Worm (Caenorhabditis elegans) whole organism, young adult: ENCODE data around the gene C25D7.15.

Source experiments
- B0261.1 ChIP-seq: sonication (generic microtip); optimal IDR thresholded peaks from 2 replicates; lab custom pipeline; 2016; ENCODE audit warnings: mild to moderate bottlenecking, missing genetic modification characterization, moderate library complexity, missing compliant biosample characterization
- B0336.3 ChIP-seq: fragments of 200-800 bp; sonication (Bioruptor generic); IDR thresholded peaks from 2 replicates; pipeline ENCODE4 v1.3.6; 2022; ENCODE audit warnings: missing genetic modification characterization, missing compliant biosample characterization
- D2030.7 ChIP-seq: fragments of 200-800 bp; sonication (Bioruptor generic); IDR thresholded peaks from 2 replicates; pipeline ENCODE4 v1.3.6; 2022; ENCODE audit warnings: missing genetic modification reagents, missing genetic modification characterization, missing compliant biosample characterization
- F22D6.2 ChIP-seq: sonication (generic microtip); optimal IDR thresholded peaks from 2 replicates; lab custom pipeline; 2016; ENCODE audit warnings: mild to moderate bottlenecking, missing genetic modification characterization, missing compliant biosample characterization
- F57A8.1 ChIP-seq: fragments of 200-800 bp; sonication (Bioruptor generic); optimal IDR thresholded peaks from 2 replicates; lab custom pipeline; 2018; ENCODE audit warnings: mild to moderate bottlenecking, missing genetic modification characterization, moderate library complexity, missing compliant biosample characterization
- ZK185.1 ChIP-seq: sonication (generic microtip); optimal IDR thresholded peaks from 2 replicates; lab custom pipeline; 2016; ENCODE audit warnings: mild to moderate bottlenecking, missing genetic modification characterization, missing compliant biosample characterization; ENCODE audit not compliant: poor library complexity, severe bottlenecking
- attf-3 ChIP-seq: fragments of 200-800 bp; sonication (Bioruptor generic); conservative IDR thresholded peaks from 2 replicates; pipeline ENCODE4 v1.3.6; 2022; ENCODE audit warnings: missing genetic modification reagents, missing genetic modification characterization, missing compliant biosample characterization
- ceh-40 ChIP-seq: fragments of 200-800 bp; sonication (Bioruptor generic); IDR thresholded peaks from 2 replicates; pipeline ENCODE4 v1.3.6; 2022; ENCODE audit warnings: missing genetic modification characterization, missing compliant biosample characterization
- die-1 ChIP-seq: sonication (generic microtip); optimal IDR thresholded peaks from 2 replicates; lab custom pipeline; 2016; ENCODE audit warnings: missing genotype, mild to moderate bottlenecking, missing genetic modification characterization, missing compliant biosample characterization
- dpl-1 ChIP-seq: fragments of 150-350 bp; optimal IDR thresholded peaks from 2 replicates; lab custom pipeline; 2014; ENCODE audit warnings: missing biosample characterization, missing genetic modification reagents, missing genetic modification characterization
- efl-1 ChIP-seq: fragments of 150-350 bp; optimal IDR thresholded peaks from 2 replicates; lab custom pipeline; 2014; ENCODE audit warnings: missing biosample characterization, missing genetic modification reagents, missing genetic modification characterization
- egl-18 ChIP-seq: fragments of 200-800 bp; sonication (Bioruptor generic); IDR thresholded peaks from 2 replicates; pipeline ENCODE4 v1.3.6; 2022; ENCODE audit warnings: missing genetic modification reagents, missing genetic modification characterization, missing compliant biosample characterization
- hlh-26 ChIP-seq: fragments of 200-800 bp; sonication (Bioruptor generic); conservative IDR thresholded peaks from 2 replicates; pipeline ENCODE4 v1.3.6; 2022; ENCODE audit warnings: missing genetic modification reagents, missing genetic modification characterization, missing compliant biosample characterization
- hmg-1.2 ChIP-seq: fragments of 200-800 bp; sonication (Bioruptor generic); IDR thresholded peaks from 2 replicates; pipeline ENCODE4 v1.3.6; 2022; ENCODE audit warnings: missing genetic modification reagents, missing genetic modification characterization, missing compliant biosample characterization
- hmg-20 ChIP-seq: fragments of 200-800 bp; sonication (Bioruptor generic); IDR thresholded peaks from 2 replicates; pipeline ENCODE4 v1.3.6; 2022; ENCODE audit warnings: missing genetic modification reagents, missing genetic modification characterization, missing compliant biosample characterization
- lin-26 ChIP-seq: fragments of 200-800 bp; sonication (Bioruptor generic); IDR thresholded peaks from 2 replicates; pipeline ENCODE4 v1.3.6; 2022; ENCODE audit warnings: missing genetic modification reagents, missing genetic modification characterization, missing compliant biosample characterization
- lsy-27 ChIP-seq: sonication (generic microtip); optimal IDR thresholded peaks from 2 replicates; lab custom pipeline; 2017; ENCODE audit warnings: missing genetic modification characterization, mild to moderate bottlenecking, missing compliant biosample characterization, antibody characterized with exemption, missing genotype, borderline replicate concordance; ENCODE audit not compliant: insufficient read depth
- madf-10 ChIP-seq: sonication (generic microtip); optimal IDR thresholded peaks from 2 replicates; lab custom pipeline; 2016; ENCODE audit warnings: mild to moderate bottlenecking, missing genetic modification characterization, missing compliant biosample characterization
- madf-3 ChIP-seq: fragments of 200-800 bp; sonication (Bioruptor generic); IDR thresholded peaks from 2 replicates; pipeline ENCODE4 v1.3.6; 2022; ENCODE audit warnings: missing genetic modification reagents, missing genetic modification characterization, missing compliant biosample characterization
- nfya-1 ChIP-seq: sonication (generic microtip); optimal IDR thresholded peaks from 2 replicates; lab custom pipeline; 2017; ENCODE audit warnings: antibody characterized with exemption, missing compliant biosample characterization, missing genetic modification characterization, borderline replicate concordance; ENCODE audit not compliant: insufficient read depth
- nfyb-1 ChIP-seq: fragments of 200-800 bp; sonication (Bioruptor generic); IDR thresholded peaks from 2 replicates; pipeline ENCODE4 v1.3.6; 2022; ENCODE audit warnings: missing genetic modification reagents, missing genetic modification characterization, missing compliant biosample characterization
- nhr-90 ChIP-seq: sonication (generic microtip); optimal IDR thresholded peaks from 2 replicates; lab custom pipeline; 2016; ENCODE audit warnings: missing genotype, mild to moderate bottlenecking, missing genetic modification characterization, missing compliant biosample characterization
- rpc-1 ChIP-seq, 2 experiments: fragments of 150-350 bp in 1 of 2; sonication (generic microtip) in 1 of 2; optimal IDR thresholded peaks; 2 replicates each; lab custom pipeline; 2014 to 2018; ENCODE audit warnings: missing biosample characterization in 1 of 2, missing genetic modification characterization in 1 of 2, missing genetic modification reagents in 1 of 2, missing genotype in 1 of 2
- sea-2 ChIP-seq: fragments of 200-800 bp; sonication (Bioruptor generic); IDR thresholded peaks from 2 replicates; pipeline ENCODE4 v1.3.6; 2022; ENCODE audit warnings: missing genetic modification characterization, missing compliant biosample characterization
- tbp1 ChIP-seq: fragments of 200-800 bp; sonication (Bioruptor generic); optimal IDR thresholded peaks from 2 replicates; lab custom pipeline; 2018; ENCODE audit warnings: mild to moderate bottlenecking, missing genetic modification characterization, missing compliant biosample characterization
- unc-130 ChIP-seq: sonication (generic microtip); optimal IDR thresholded peaks from 2 replicates; lab custom pipeline; 2016; ENCODE audit warnings: missing genetic modification reagents, missing genetic modification characterization, missing compliant biosample characterization
- ztf-25 ChIP-seq: fragments of 200-800 bp; sonication (Bioruptor generic); IDR thresholded peaks from 2 replicates; pipeline ENCODE4 v1.3.6; 2022; ENCODE audit warnings: missing genetic modification reagents, missing genetic modification characterization, missing compliant biosample characterization
- ztf-6 ChIP-seq: fragments of 200-800 bp; sonication (Bioruptor generic); IDR thresholded peaks from 2 replicates; pipeline ENCODE4 v1.3.6; 2022; ENCODE audit warnings: missing genetic modification reagents, missing genetic modification characterization, missing compliant biosample characterization

C25D7.15 gene

DNA sequence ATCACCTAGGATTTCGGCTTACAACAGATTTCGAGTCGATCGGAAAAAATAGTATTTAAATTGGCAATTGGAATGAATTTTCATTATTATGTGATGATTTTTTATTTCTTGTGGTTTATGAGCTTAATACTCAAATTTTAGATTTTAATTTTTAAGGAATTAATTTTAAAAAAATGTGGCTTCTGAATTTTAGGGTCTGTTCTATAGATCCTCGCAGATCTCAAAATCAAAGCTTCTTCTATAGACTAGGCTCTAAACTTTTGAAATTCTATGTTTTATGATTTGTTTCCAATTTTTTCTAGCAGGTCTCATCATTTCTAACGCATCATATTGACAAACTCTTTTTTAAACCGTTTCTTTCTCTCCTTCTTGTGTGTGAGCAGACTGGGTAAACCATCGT, 33.1 kb downstream of the C25D7.15 start, which contains the start of gene txt-12:
TSS of gene txt-12 (plus strand) at position 301 of the 400 bp plus-strand sequence.
- no peak for TF ChIP-seq B0336.3 (GFP tag; lab: Robert Waterston, UW)
- no peak for TF ChIP-seq ztf-6
- TF ChIP-seq egl-18 (GFP tag; lab: Robert Waterston, UW), result no peak

DNA sequence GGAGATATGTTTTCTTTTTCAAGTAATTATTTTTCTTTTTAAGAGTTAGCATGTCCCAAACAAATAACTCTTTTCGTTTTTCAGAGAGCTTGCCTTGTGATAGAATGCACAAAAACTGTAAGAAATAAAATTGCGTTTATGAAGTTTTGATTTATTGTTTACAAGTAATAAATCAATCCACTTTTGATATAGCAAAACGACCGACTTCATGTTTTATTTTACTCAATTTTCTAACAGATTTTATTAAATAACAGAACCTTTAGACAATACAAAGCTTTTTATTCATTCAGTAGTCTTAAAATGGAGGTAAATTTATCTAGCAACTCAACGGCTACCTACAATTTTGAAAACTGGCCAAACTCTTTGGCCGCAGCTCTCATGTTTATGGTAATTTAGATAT, 35.1 kb downstream of the C25D7.15 start, which contains the start of gene srx-78:
TSS of gene srx-78 (plus strand) at position 301 of the 400 bp plus-strand sequence.
- TF ChIP-seq lsy-27 (tag; lab: Kevin White, UChicago), result no peak
- TF ChIP-seq ceh-40 (GFP tag; lab: Robert Waterston, UW), result no peak

DNA sequence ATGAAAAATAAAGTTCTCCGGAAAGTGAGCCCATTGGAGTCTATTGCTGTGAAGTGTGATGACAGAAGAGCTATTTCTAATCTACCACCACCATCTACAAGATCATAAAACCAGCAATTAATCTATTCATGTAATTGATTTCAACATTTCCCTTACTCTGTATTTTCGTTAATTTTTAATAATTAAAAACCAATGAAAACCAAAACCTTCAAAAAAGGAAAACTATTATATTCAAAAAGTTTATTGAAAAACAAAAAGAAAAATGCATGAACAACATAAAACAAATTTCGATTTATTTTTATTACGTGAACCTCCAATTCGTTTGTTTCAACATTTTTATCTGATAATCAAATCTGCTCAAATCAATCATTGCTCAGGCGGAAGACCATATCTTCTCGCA, 39.8 kb downstream of the C25D7.15 start, which contains the start of gene C01G10.1:
TSS of gene C01G10.1 (plus strand) at position 301 of the 400 bp plus-strand sequence.
- TF ChIP-seq F57A8.1 (GFP tag; lab: Kevin White, UChicago) (no peak), ZK185.1 (tag; lab: Kevin White, UChicago) (no peak), rpc-1 (optimal IDR thresholded peaks at IDR 0.05; lab: Kevin White, UChicago) (no peak), rpc-1 (tag; optimal IDR thresholded peaks at IDR 0.05; lab: Kevin White, UChicago) (no peak), attf-3 (GFP tag; lab: Robert Waterston, UW) (no peak), sea-2 (no peak), die-1 (tag; lab: Kevin White, UChicago) (no peak), dpl-1 (GFP tag; lab: Kevin White, UChicago) (no peak), madf-10 (tag; lab: Kevin White, UChicago) (no peak), unc-130 (GFP tag; lab: Kevin White, UChicago) (no peak), madf-3 (no peak), lsy-27 (tag; lab: Kevin White, UChicago) (no peak), nfya-1 (no peak), F22D6.2 (no peak), efl-1 (GFP tag; lab: Kevin White, UChicago) (no peak), D2030.7 (GFP tag; lab: Robert Waterston, UW) (no peak), hmg-20 (GFP tag; lab: Robert Waterston, UW) (no peak)

DNA sequence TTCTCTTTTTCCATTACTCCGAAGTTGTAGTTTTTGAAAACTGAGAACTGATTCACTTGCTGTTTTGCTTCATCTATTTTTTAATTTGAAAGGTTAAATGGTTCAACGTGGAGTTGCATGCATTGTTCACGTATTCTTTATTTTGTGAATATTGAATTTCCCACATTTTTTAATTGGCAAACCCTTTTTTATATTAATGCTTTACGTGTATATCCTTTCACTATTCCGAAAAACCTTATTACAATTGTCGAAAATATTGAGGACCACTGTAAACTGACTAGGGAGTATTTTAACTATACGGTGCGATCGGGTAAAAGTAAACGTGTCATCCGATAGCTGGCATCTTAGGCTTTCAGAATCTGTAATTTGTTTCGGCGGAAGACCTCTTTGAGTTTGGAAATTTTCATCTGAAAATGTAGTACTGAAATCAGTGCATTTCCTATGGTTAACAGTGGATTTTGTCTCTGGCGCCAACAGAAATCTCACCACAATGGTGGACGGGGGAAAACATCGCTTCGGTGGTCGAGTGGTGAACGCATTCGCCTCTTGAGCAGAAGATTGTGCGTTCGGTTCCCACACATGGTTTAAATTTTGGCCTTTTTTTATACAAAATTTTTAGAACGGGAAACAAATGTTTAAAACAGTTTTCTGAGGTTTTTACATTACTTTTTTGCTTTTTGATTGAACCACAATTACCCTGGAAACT, 46.4 kb downstream of the C25D7.15 start, which contains the start of gene C01G10.14:
TSS of gene C01G10.14 (minus strand) at position 51 of the 706 bp plus-strand sequence.
- TF ChIP-seq ztf-25 (GFP tag; lab: Robert Waterston, UW) (peak; percentile 50; the same call in 1 of the 2 replicates), B0261.1 (tag; lab: Kevin White, UChicago) (peak; percentile 58), tbp1 (peak; percentile 82), nfyb-1 (GFP tag; lab: Robert Waterston, UW) (peak; percentile 36; the same call in 1 of the 2 replicates), lin-26 (peak; percentile 55; the same call in 1 of the 2 replicates), hmg-1.2 (GFP tag; lab: Robert Waterston, UW) (peak; percentile 73; the same call in 1 of the 2 replicates)

DNA sequence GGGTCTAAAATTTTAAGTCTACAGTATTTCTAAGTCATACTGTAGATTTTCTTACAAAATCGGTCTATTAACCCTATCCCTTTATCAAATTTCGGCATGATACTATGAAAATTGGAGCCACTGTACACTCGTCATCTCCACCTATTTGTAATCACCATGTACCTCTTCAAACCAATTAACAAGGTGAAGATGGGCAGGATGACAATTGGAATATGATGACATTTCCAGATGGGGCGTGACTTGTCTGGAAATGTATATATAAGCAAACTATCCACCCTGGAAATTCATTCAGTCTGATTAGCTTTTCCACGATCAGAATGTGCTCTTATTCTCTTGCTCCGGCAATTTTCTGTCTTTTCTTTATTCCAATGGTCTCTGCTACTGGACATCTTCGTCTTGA, 49.7 kb downstream of the C25D7.15 start, which contains the start of gene Y75B12A.2:
TSS of gene Y75B12A.2 (plus strand) at position 301 of the 400 bp plus-strand sequence.
- TF ChIP-seq tbp1 (no peak), sea-2 (no peak), nhr-90 (tag; lab: Kevin White, UChicago) (no peak), hlh-26 (GFP tag; lab: Robert Waterston, UW) (no peak)
